Worm (Caenorhabditis elegans): ENCODE measurements around the gene W03F9.4.

Gene W03F9.4

ce11 chrV:150059-150458 is 1.1 kb downstream of the W03F9.4 start (continued):
- TF ChIP-seq pha-4 (tag; optimal IDR thresholded peaks at IDR 0.05): no peak
- no peak for TF ChIP-seq tbp1 (GFP tag; optimal IDR thresholded peaks at IDR 0.05)
- TF ChIP-seq lin-26 (GFP tag; IDR thresholded peaks at IDR 0.05): no peak
- TF ChIP-seq hmg-20 (GFP tag; IDR thresholded peaks at IDR 0.05): no peak
- TF ChIP-seq snpc-1.3 (tag; optimal IDR thresholded peaks at IDR 0.05; ENCODE audit: insufficient read depth): no peak
- TF ChIP-seq F57C9.4 (tag; optimal IDR thresholded peaks at IDR 0.05): no peak
- no peak for TF ChIP-seq T07F8.4 (tag; optimal IDR thresholded peaks at IDR 0.05)

- no peak for TF ChIP-seq snpc-3.4 (tag; optimal IDR thresholded peaks at IDR 0.05)
- no peak for TF ChIP-seq F22D6.2 (tag; optimal IDR thresholded peaks at IDR 0.05)
- no peak for TF ChIP-seq madf-3 (GFP tag; IDR thresholded peaks at IDR 0.05)
- no peak for TF ChIP-seq Y95B8A.8 (GFP tag; IDR thresholded peaks at IDR 0.05)
- TF ChIP-seq sea-2 (GFP tag; IDR thresholded peaks at IDR 0.05): no peak
Measured at ce11 chrV:145694-146093, 5.5 kb downstream of the W03F9.4 start.

ce11 chrV:144794-145193 is 6.4 kb downstream of the W03F9.4 start, which contains the start of gene srh-82:
Gene srh-82, plus strand, starts transcription at chrV:145094.
- no peak for TF ChIP-seq snpc-1.1 (tag; optimal IDR thresholded peaks at IDR 0.05; ENCODE audit: insufficient read depth)
- TF ChIP-seq hsf-1 (GFP tag; IDR thresholded peaks at IDR 0.05): no peak
- no peak for TF ChIP-seq Y67H2A.10 (GFP tag; conservative IDR thresholded peaks at IDR 0.05)
- no peak for TF ChIP-seq ceh-58 (GFP tag; IDR thresholded peaks at IDR 0.05)
- no peak for TF ChIP-seq lin-35 (GFP tag; optimal IDR thresholded peaks at IDR 0.05)
- no peak for TF ChIP-seq die-1 (tag; optimal IDR thresholded peaks at IDR 0.05)

ce11 chrV:141257-141656 is 9.9 kb downstream of the W03F9.4 start, which contains the start of gene W03F9.11:
Gene W03F9.11, minus strand, starts transcription at chrV:141357.
- no peak for TF ChIP-seq F10E7.11 (tag; optimal IDR thresholded peaks at IDR 0.05)
- no peak for TF ChIP-seq ztf-22 (GFP tag; optimal IDR thresholded peaks at IDR 0.05)
- no peak for TF ChIP-seq athp-1 (tag; optimal IDR thresholded peaks at IDR 0.05)
- TF ChIP-seq ceh-27 (GFP tag; optimal IDR thresholded peaks at IDR 0.05): no peak
- no peak for TF ChIP-seq snpc-3.4 (tag; optimal IDR thresholded peaks at IDR 0.05)
- no peak for TF ChIP-seq Y53G8AR.9 (GFP tag; conservative IDR thresholded peaks at IDR 0.05)
- no peak for TF ChIP-seq hlh-26 (GFP tag; conservative IDR thresholded peaks at IDR 0.05)
- no peak for TF ChIP-seq nfya-2 (GFP tag; IDR thresholded peaks at IDR 0.05)
- TF ChIP-seq rcor-1 (GFP tag; IDR thresholded peaks at IDR 0.05): no peak
- TF ChIP-seq dpl-1 (GFP tag; optimal IDR thresholded peaks at IDR 0.05): no peak

ce11 chrV:138592-138991 is 12.6 kb downstream of the W03F9.4 start, which contains the start of gene W03F9.9:
Gene W03F9.9, plus strand, starts transcription at chrV:138892.
- TF ChIP-seq zfh-2 (GFP tag; conservative IDR thresholded peaks at IDR 0.05) (no peak), attf-5 (GFP tag; optimal IDR thresholded peaks at IDR 0.05) (no peak), mxl-1 (tag; optimal IDR thresholded peaks at IDR 0.05) (no peak), D2030.7 (GFP tag; IDR thresholded peaks at IDR 0.05) (no peak), snpc-3.4 (tag; optimal IDR thresholded peaks at IDR 0.05) (no peak), aptf-3 (GFP tag; IDR thresholded peaks at IDR 0.05) (no peak), K12H6.12 (tag; optimal IDR thresholded peaks at IDR 0.05) (no peak), lsy-27 (tag; optimal IDR thresholded peaks at IDR 0.05; ENCODE audit: borderline replicate concordance, insufficient read depth) (no peak), F57A8.1 (GFP tag; optimal IDR thresholded peaks at IDR 0.05) (no peak), nfya-1 (tag; optimal IDR thresholded peaks at IDR 0.05; ENCODE audit: borderline replicate concordance, insufficient read depth) (no peak), egl-44 (GFP tag; IDR thresholded peaks at IDR 0.05) (no peak), ceh-58 (GFP tag; IDR thresholded peaks at IDR 0.05) (no peak), B0019.2 (GFP tag; conservative IDR thresholded peaks at IDR 0.05) (no peak), let-607 (tag; optimal IDR thresholded peaks at IDR 0.05) (no peak), lin-40 (tag; optimal IDR thresholded peaks at IDR 0.05) (no peak), nhr-80 (tag; optimal IDR thresholded peaks at IDR 0.05) (no peak)
